Worm (Caenorhabditis elegans): ENCODE measurements around the gene T19C9.8.

- TF ChIP-seq ztf-23 (GFP tag; IDR thresholded peaks at IDR 0.05) (no peak), flt-1 (GFP tag; IDR thresholded peaks at IDR 0.05) (no peak), med-1 (GFP tag; optimal IDR thresholded peaks at IDR 0.05; ENCODE audit: insufficient read depth) (no peak), klf-2 (GFP tag; conservative IDR thresholded peaks at IDR 0.05) (no peak), ref-1 (GFP tag; conservative IDR thresholded peaks at IDR 0.05) (no peak), T22C8.4 (GFP tag; IDR thresholded peaks at IDR 0.05) (no peak), cog-1 (tag; optimal IDR thresholded peaks at IDR 0.05) (no peak), ztf-29 (GFP tag; IDR thresholded peaks at IDR 0.05) (no peak), tab-1 (GFP tag; IDR thresholded peaks at IDR 0.05) (no peak)
Observed at ce11 chrV:17232403-17232802, 6.5 kb upstream of the T19C9.8 start.
